Fruit fly (Drosophila melanogaster): ENCODE results near the gene CG11368.

The CG11368 gene

dm6 chrX:7412368-7412767 is 39.6 kb upstream of the CG11368 start, which contains the start of gene CG42704:
Gene CG42704 (plus strand): TSS chrX:7412668.
- TF ChIP-seq CG9705 (GFP tag; optimal IDR thresholded peaks at IDR 0.05) (no peak), foxo (GFP tag; optimal IDR thresholded peaks at IDR 0.05) (no peak)

dm6 chrX:7413569-7413968 is 38.4 kb upstream of the CG11368 start, which contains the start of gene CG42705:
Gene CG42705 (plus strand): TSS chrX:7413869.
- TF ChIP-seq Sp1 (GFP tag; optimal IDR thresholded peaks at IDR 0.05) (no peak), h (GFP tag; optimal IDR thresholded peaks at IDR 0.05) (no peak), Myc (optimal IDR thresholded peaks at IDR 0.05) (no peak)

- no peak for TF ChIP-seq Rel (GFP tag; optimal IDR thresholded peaks at IDR 0.05)
- TF ChIP-seq Rel (tag; optimal IDR thresholded peaks at IDR 0.05): no peak
- no peak for TF ChIP-seq Hr78 (GFP tag; optimal IDR thresholded peaks at IDR 0.05)
- TF ChIP-seq OdsH (GFP tag; optimal IDR thresholded peaks at IDR 0.05): no peak
- TF ChIP-seq Myc (optimal IDR thresholded peaks at IDR 0.05): no peak
- no peak for TF ChIP-seq Sp1 (GFP tag; optimal IDR thresholded peaks at IDR 0.05)
- no peak for TF ChIP-seq br (GFP tag; optimal IDR thresholded peaks at IDR 0.05)
Observed at dm6 chrX:7415027-7415426, 37.0 kb upstream of the CG11368 start.

dm6 chrX:7416953-7417352 is 35.1 kb upstream of the CG11368 start, which contains the start of gene CG34337:
Gene CG34337 (plus strand): TSS chrX:7417253.
- no peak for TF ChIP-seq rgr (GFP tag; optimal IDR thresholded peaks at IDR 0.05)
- TF ChIP-seq Mio (GFP tag; optimal IDR thresholded peaks at IDR 0.05): no peak
- TF ChIP-seq CG9705 (GFP tag; optimal IDR thresholded peaks at IDR 0.05): no peak
- TF ChIP-seq Hnf4 (GFP tag; optimal IDR thresholded peaks at IDR 0.05): no peak
- TF ChIP-seq psq (GFP tag; optimal IDR thresholded peaks at IDR 0.05): no peak

- TF ChIP-seq Dif (GFP tag; optimal IDR thresholded peaks at IDR 0.05; ENCODE audit: partially characterized antibody): no peak
- TF ChIP-seq Abd-B (GFP tag; optimal IDR thresholded peaks at IDR 0.05): no peak
- TF ChIP-seq Mio (GFP tag; optimal IDR thresholded peaks at IDR 0.05): no peak
- no peak for TF ChIP-seq Myc (optimal IDR thresholded peaks at IDR 0.05)
- no peak for TF ChIP-seq GATAd (GFP tag; optimal IDR thresholded peaks at IDR 0.05)
- TF ChIP-seq Vsx2 (GFP tag; optimal IDR thresholded peaks at IDR 0.05; ENCODE audit: partially characterized antibody): no peak
- TF ChIP-seq Dfd (GFP tag; optimal IDR thresholded peaks at IDR 0.05): no peak
- TF ChIP-seq CG9705 (GFP tag; optimal IDR thresholded peaks at IDR 0.05): no peak
- TF ChIP-seq h (GFP tag; optimal IDR thresholded peaks at IDR 0.05): no peak
- TF ChIP-seq usp (GFP tag; optimal IDR thresholded peaks at IDR 0.05): no peak
Observed at dm6 chrX:7417875-7418274, 34.1 kb upstream of the CG11368 start.

- TF ChIP-seq Mio (GFP tag; optimal IDR thresholded peaks at IDR 0.05) (no peak), psq (GFP tag; optimal IDR thresholded peaks at IDR 0.05) (no peak), Vsx2 (GFP tag; optimal IDR thresholded peaks at IDR 0.05; ENCODE audit: partially characterized antibody) (no peak), br (GFP tag; optimal IDR thresholded peaks at IDR 0.05) (no peak), h (GFP tag; optimal IDR thresholded peaks at IDR 0.05) (no peak), woc (GFP tag; optimal IDR thresholded peaks at IDR 0.05) (no peak), CG32264 (GFP tag; optimal IDR thresholded peaks at IDR 0.05) (no peak), lola (GFP tag; optimal IDR thresholded peaks at IDR 0.05) (no peak), Dif (GFP tag; optimal IDR thresholded peaks at IDR 0.05; ENCODE audit: partially characterized antibody) (no peak), ey (GFP tag; optimal IDR thresholded peaks at IDR 0.05) (no peak), sage (GFP tag; optimal IDR thresholded peaks at IDR 0.05) (no peak), Hnf4 (GFP tag; optimal IDR thresholded peaks at IDR 0.05) (no peak)
Observed at dm6 chrX:7418294-7418693, 33.7 kb upstream of the CG11368 start, which contains the start of gene rumpel. Gene rumpel (plus strand): TSS chrX:7418594.

- TF ChIP-seq Abd-B (GFP tag; optimal IDR thresholded peaks at IDR 0.05): no peak
- TF ChIP-seq pan (optimal IDR thresholded peaks at IDR 0.05): no peak
- TF ChIP-seq foxo (GFP tag; optimal IDR thresholded peaks at IDR 0.05): no peak
- TF ChIP-seq sv (GFP tag; optimal IDR thresholded peaks at IDR 0.05): no peak
- no peak for TF ChIP-seq Dif (GFP tag; optimal IDR thresholded peaks at IDR 0.05; ENCODE audit: partially characterized antibody)
- TF ChIP-seq Sp1 (GFP tag; optimal IDR thresholded peaks at IDR 0.05): no peak
- TF ChIP-seq Dfd (GFP tag; optimal IDR thresholded peaks at IDR 0.05): no peak
- no peak for TF ChIP-seq N (GFP tag; optimal IDR thresholded peaks at IDR 0.05)
- no peak for TF ChIP-seq dsf (GFP tag; optimal IDR thresholded peaks at IDR 0.05; ENCODE audit: borderline replicate concordance)
- TF ChIP-seq dmrt93B (GFP tag; optimal IDR thresholded peaks at IDR 0.05): no peak
- TF ChIP-seq lola (GFP tag; optimal IDR thresholded peaks at IDR 0.05): no peak
Observed at dm6 chrX:7422577-7422976, 29.4 kb upstream of the CG11368 start.
